Worm (Caenorhabditis elegans) whole organism, midembryonic: ENCODE results near the gene K01A6.8.

ENCODE experiments used
- klf-2 ChIP-seq: fragments of 200-800 bp; sonication (Bioruptor generic); conservative IDR thresholded peaks from 2 replicates; pipeline ENCODE4 v1.3.6; 2022; ENCODE audit warnings: missing genetic modification reagents, missing genetic modification characterization, missing compliant biosample characterization
- ztf-29 ChIP-seq: fragments of 200-800 bp; sonication (Bioruptor generic); IDR thresholded peaks from 2 replicates; pipeline ENCODE4 v1.3.6; 2022; ENCODE audit warnings: missing genetic modification reagents, missing genetic modification characterization, missing compliant biosample characterization

DNA sequence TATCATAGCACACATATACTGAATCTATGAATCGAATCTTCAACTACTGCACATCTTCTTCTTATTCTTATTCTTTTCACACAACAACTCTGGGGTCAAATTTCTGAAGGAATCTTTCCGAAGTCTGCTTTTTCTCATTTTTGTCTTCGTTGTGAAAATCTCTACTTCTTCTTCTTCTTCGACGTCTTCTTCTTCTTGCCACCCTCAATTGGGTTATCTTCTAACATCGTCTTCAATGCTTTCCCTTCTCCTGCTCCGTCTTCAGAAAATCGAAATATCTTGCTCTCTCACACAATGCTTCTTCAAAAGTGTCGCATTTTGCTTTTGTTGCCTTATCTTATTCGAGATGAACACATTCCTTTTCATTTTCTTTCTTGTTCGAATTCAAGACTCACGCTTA is 13.9 kb downstream of the K01A6.8 start:
- no peak for TF ChIP-seq ztf-29
- TF ChIP-seq klf-2 (GFP tag; lab: Robert Waterston, UW), result no peak
